Worm (Caenorhabditis elegans): ENCODE data around the gene T03G6.7.
A peak's percentile ranks its signal among the peaks of the same experiment; 100 is the strongest.

T03G6.7 gene

DNA sequence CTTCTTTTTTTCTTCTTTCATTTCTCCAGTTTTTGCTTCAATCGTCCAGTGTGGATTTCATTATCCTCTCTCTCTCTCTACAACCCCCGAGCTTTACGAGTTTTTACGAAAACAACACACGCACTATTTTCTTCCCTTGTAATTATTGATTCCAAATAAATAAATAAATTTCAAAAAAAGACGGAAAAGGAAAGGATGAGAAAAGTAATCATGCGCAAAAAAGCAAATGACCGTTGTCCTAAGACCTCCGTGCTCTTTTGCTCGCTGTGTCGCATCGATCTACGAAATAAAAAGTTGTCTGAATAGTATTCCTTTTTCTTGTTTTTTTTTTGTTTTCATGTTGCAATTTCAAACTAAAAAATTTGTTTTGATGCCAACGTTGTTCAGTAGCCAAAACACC is 43.2 kb upstream of the T03G6.7 start:
- TF ChIP-seq mep-1 (tag; optimal IDR thresholded peaks at IDR 0.05) (no peak), ces-1 (GFP tag; optimal IDR thresholded peaks at IDR 0.05) (peak; percentile 1), blmp-1 (tag; optimal IDR thresholded peaks at IDR 0.05) (no peak)

DNA sequence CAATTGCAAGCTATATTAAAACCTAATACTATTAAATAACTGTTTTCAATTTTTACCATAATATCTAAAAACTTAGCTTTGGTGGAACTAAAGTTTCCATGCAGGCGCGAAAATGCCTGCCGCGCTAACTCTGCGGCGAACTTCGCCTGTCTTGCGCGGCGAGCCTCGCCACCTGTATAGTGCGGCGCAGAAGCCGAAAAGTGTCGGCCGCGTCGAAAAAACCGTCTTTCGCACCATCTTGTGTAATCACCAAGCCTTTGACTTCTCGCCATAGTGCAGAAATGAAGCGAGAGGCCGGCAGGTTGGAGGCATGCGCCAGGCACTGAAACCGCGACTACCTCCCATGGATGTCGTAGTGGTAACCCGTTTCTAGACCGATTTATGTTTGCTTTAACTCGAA is 42.4 kb upstream of the T03G6.7 start:
- no peak for TF ChIP-seq snpc-4 (tag; optimal IDR thresholded peaks at IDR 0.05)
- no peak for TF ChIP-seq nhr-76 (tag; optimal IDR thresholded peaks at IDR 0.05)
- no peak for TF ChIP-seq ces-1 (GFP tag; optimal IDR thresholded peaks at IDR 0.05)
- TF ChIP-seq cnd-1 (tag; optimal IDR thresholded peaks at IDR 0.05) = no peak
- no peak for TF ChIP-seq lsy-2 (tag; optimal IDR thresholded peaks at IDR 0.05)

DNA sequence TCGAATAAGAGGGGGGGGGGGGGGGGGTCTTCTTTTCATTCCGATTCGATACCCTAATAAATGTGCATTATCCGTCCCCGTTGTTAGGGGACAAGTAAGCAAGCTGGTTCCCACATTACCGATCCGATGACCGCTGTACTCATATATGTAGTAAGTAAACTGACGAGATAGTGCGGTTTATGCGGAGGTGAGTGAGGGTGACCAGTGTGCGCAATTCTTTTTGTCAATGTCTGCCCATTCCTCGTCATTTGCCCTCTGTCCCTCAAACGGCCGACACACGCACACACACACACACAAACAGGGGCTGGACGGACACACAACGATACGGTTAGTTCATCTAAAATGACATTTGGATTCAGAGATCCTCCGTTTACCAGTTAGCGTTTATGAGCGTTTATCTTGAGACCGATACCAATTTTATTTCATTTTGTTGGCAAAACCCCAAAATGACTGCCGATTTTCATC is 41.6 kb upstream of the T03G6.7 start, which contains the start of gene aat-3:
TSS of gene aat-3 (plus strand) at position 51 of the 465 bp plus-strand sequence.
- TF ChIP-seq mls-2 (tag; optimal IDR thresholded peaks at IDR 0.05) (peak; percentile 71), cnd-1 (tag; optimal IDR thresholded peaks at IDR 0.05) (peak; percentile 10), pha-4 (tag; optimal IDR thresholded peaks at IDR 0.05) (no peak), nhr-2 (tag; optimal IDR thresholded peaks at IDR 0.05) (peak; percentile 88), sptf-1 (tag; optimal IDR thresholded peaks at IDR 0.05) (peak; percentile 40), drap-1 (GFP tag; optimal IDR thresholded peaks at IDR 0.05) (peak; percentile 49), snpc-4 (tag; optimal IDR thresholded peaks at IDR 0.05) (no peak), unc-120 (tag; optimal IDR thresholded peaks at IDR 0.05; ENCODE audit: poor library complexity, severe bottlenecking) (peak; percentile 8), nhr-28 (tag; optimal IDR thresholded peaks at IDR 0.05) (no peak), mep-1 (tag; optimal IDR thresholded peaks at IDR 0.05) (peak; percentile 16)

DNA sequence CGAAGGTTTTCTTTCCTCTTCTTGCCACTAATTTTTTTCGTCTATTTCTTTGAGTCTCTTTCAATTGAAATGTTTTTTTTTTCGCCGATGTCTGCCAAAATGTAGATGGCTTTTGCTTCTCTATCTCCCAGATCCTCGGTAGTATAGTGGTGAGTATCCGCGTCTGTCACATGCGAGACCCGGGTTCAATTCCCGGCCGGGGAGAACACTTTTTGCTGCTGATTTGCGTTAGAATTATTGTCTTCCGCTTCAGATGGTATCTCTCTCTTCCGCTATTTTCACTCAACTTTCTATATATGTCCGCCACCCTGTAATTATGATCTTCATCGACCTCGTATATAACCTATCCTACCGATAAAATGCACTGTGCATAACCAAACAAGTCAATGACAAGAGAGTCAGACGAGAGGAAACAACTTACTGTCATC is 40.4 kb upstream of the T03G6.7 start:
- peak; percentile 61 for TF ChIP-seq blmp-1 (tag; optimal IDR thresholded peaks at IDR 0.05)
- TF ChIP-seq sem-2 (GFP tag; optimal IDR thresholded peaks at IDR 0.05) = peak; percentile 18
- no peak for TF ChIP-seq nhr-76 (tag; optimal IDR thresholded peaks at IDR 0.05)
- TF ChIP-seq unc-62 (GFP tag; optimal IDR thresholded peaks at IDR 0.05) = peak; percentile 29
- peak; percentile 73 for TF ChIP-seq ham-2 (GFP tag; optimal IDR thresholded peaks at IDR 0.05)
- TF ChIP-seq bed-3 (GFP tag; optimal IDR thresholded peaks at IDR 0.05) = peak; percentile 36
- TF ChIP-seq snpc-4 (tag; optimal IDR thresholded peaks at IDR 0.05) = no peak
- TF ChIP-seq mls-2 (tag; optimal IDR thresholded peaks at IDR 0.05) = peak; percentile 67
- peak; percentile 61 for TF ChIP-seq drap-1 (GFP tag; optimal IDR thresholded peaks at IDR 0.05)
- peak; percentile 72 for TF ChIP-seq nhr-2 (tag; optimal IDR thresholded peaks at IDR 0.05)
- peak; percentile 62 for TF ChIP-seq unc-120 (tag; optimal IDR thresholded peaks at IDR 0.05; ENCODE audit: poor library complexity, severe bottlenecking)
- TF ChIP-seq lin-13 (tag; optimal IDR thresholded peaks at IDR 0.05) = no peak
- no peak for TF ChIP-seq pha-4 (tag; optimal IDR thresholded peaks at IDR 0.05)
- TF ChIP-seq sptf-1 (tag; optimal IDR thresholded peaks at IDR 0.05) = peak; percentile 80
- peak; percentile 48 for TF ChIP-seq ceh-43 (GFP tag; optimal IDR thresholded peaks at IDR 0.05)
- peak; percentile 25 for TF ChIP-seq mep-1 (tag; optimal IDR thresholded peaks at IDR 0.05)
- no peak for TF ChIP-seq unc-39 (tag; optimal IDR thresholded peaks at IDR 0.05)
- peak; percentile 22 for TF ChIP-seq ces-1 (GFP tag; optimal IDR thresholded peaks at IDR 0.05)
- peak; percentile 40 for TF ChIP-seq ceh-83 (GFP tag; optimal IDR thresholded peaks at IDR 0.05)
- TF ChIP-seq cnd-1 (tag; optimal IDR thresholded peaks at IDR 0.05) = peak; percentile 17
- peak; percentile 12 for TF ChIP-seq nhr-237 (tag; optimal IDR thresholded peaks at IDR 0.05)
- TF ChIP-seq flh-1 (GFP tag; optimal IDR thresholded peaks at IDR 0.05) = peak; percentile 11

DNA sequence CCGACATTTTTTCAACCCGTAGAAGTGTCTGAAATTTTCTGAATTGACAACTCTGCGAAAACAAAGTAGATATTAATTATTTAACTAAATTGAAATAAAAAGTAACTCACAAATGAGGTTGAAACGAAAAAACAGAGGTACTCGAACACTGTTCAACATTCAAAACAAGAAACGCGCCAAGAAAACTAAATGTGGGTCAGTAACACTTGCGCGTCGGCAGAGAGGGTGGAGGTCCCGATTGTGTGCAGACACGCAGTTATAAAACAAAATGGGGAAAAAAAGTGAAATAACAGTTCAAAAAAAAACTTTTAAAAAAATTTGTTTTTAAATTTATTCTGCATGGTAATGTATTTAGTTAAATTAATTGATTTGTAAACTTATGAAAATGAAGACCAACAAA is 34.4 kb upstream of the T03G6.7 start:
- TF ChIP-seq ceh-43 (GFP tag; optimal IDR thresholded peaks at IDR 0.05) (no peak), hlh-1 (tag; optimal IDR thresholded peaks at IDR 0.05) (peak; percentile 33)

DNA sequence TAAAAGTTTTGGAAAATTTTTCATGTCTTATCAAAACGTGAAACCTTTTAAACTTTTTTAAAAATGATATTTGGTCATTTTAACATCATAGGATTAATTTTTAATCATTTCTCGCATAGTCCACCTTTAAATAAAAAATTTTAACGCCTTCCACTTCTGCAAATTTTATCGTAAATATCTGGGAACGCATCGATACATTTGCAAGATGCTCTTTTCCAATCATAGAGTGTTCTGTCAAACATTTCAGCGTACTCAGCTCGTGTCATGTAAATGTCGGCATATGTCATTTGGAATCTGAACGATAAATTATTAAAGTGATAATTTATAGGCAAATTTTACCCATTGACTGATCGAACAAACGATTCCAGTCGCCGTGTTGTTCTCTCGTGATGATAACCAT is 33.9 kb upstream of the T03G6.7 start, which contains the start of gene F52H2.5:
TSS of gene F52H2.5 (minus strand) at position 101 of the 400 bp plus-strand sequence.
- TF ChIP-seq unc-39 (tag; optimal IDR thresholded peaks at IDR 0.05) (no peak), snpc-4 (tag; optimal IDR thresholded peaks at IDR 0.05) (no peak), flh-1 (GFP tag; optimal IDR thresholded peaks at IDR 0.05) (no peak), pha-4 (tag; optimal IDR thresholded peaks at IDR 0.05) (no peak), mep-1 (tag; optimal IDR thresholded peaks at IDR 0.05) (no peak), drap-1 (GFP tag; optimal IDR thresholded peaks at IDR 0.05) (no peak), sptf-1 (tag; optimal IDR thresholded peaks at IDR 0.05) (no peak), mab-5 (tag; optimal IDR thresholded peaks at IDR 0.05) (no peak), ceh-43 (GFP tag; optimal IDR thresholded peaks at IDR 0.05) (no peak), lsy-2 (tag; optimal IDR thresholded peaks at IDR 0.05) (no peak), zip-8 (tag; optimal IDR thresholded peaks at IDR 0.05) (no peak), bed-3 (GFP tag; optimal IDR thresholded peaks at IDR 0.05) (no peak)
